Worm (Caenorhabditis elegans) whole organism, mixed stage, embryonic: Measurements from ENCODE around the gene sre-1.

ENCODE experiments used
- M03D4.4 ChIP-seq: sonication (generic microtip); optimal IDR thresholded peaks from 2 replicates; lab custom pipeline; 2017; ENCODE audit warnings: mild to moderate bottlenecking, missing genetic modification characterization, missing compliant biosample characterization
- bed-3 ChIP-seq: fragments of 200-800 bp; sonication (Bioruptor generic); optimal IDR thresholded peaks from 3 replicates; lab custom pipeline; 2018; ENCODE audit warnings: mild to moderate bottlenecking, missing genetic modification characterization, moderate library complexity, missing compliant biosample characterization
- blmp-1 ChIP-seq: fragments of 150-350 bp; optimal IDR thresholded peaks from 2 replicates; lab custom pipeline; 2014; ENCODE audit warnings: missing biosample characterization, missing genetic modification characterization
- ceh-83 ChIP-seq: fragments of 200-800 bp; sonication (Bioruptor generic); optimal IDR thresholded peaks from 2 replicates; lab custom pipeline; 2018; ENCODE audit warnings: mild to moderate bottlenecking, missing genetic modification characterization, missing compliant biosample characterization
- ces-1 ChIP-seq: fragments of 150-350 bp; optimal IDR thresholded peaks from 2 replicates; lab custom pipeline; 2014; ENCODE audit warnings: missing biosample characterization, missing genetic modification reagents, missing genetic modification characterization
- cnd-1 ChIP-seq: fragments of 200-800 bp; sonication (Bioruptor generic); optimal IDR thresholded peaks from 2 replicates; lab custom pipeline; 2018; ENCODE audit warnings: mild to moderate bottlenecking, missing genetic modification characterization, missing compliant biosample characterization
- drap-1 ChIP-seq: fragments of 200-800 bp; sonication (Bioruptor generic); optimal IDR thresholded peaks from 3 replicates; lab custom pipeline; 2018; ENCODE audit warnings: mild to moderate bottlenecking, missing genetic modification characterization, missing compliant biosample characterization
- elt-3 ChIP-seq: fragments of 150-350 bp; optimal IDR thresholded peaks from 2 replicates; lab custom pipeline; 2014; ENCODE audit warnings: missing biosample characterization, missing genetic modification characterization
- flh-1 ChIP-seq: fragments of 200-800 bp; sonication (Bioruptor generic); optimal IDR thresholded peaks from 2 replicates; lab custom pipeline; 2018; ENCODE audit warnings: mild to moderate bottlenecking, missing genetic modification characterization, moderate library complexity, missing compliant biosample characterization
- ham-2 ChIP-seq: fragments of 200-800 bp; sonication (Bioruptor generic); optimal IDR thresholded peaks from 2 replicates; lab custom pipeline; 2018; ENCODE audit warnings: mild to moderate bottlenecking, missing genetic modification characterization, missing compliant biosample characterization
- hlh-1 ChIP-seq: fragments of 150-350 bp; optimal IDR thresholded peaks from 2 replicates; lab custom pipeline; 2014; ENCODE audit warnings: missing biosample characterization, missing genetic modification reagents, missing genetic modification characterization
- lin-13 ChIP-seq: fragments of 150-350 bp; optimal IDR thresholded peaks from 2 replicates; lab custom pipeline; 2014; ENCODE audit warnings: missing biosample characterization, missing genetic modification characterization
- lin-32 ChIP-seq: fragments of 200-800 bp; sonication (Bioruptor generic); optimal IDR thresholded peaks from 2 replicates; lab custom pipeline; 2018; ENCODE audit warnings: mild to moderate bottlenecking, missing genetic modification characterization, missing compliant biosample characterization
- lsy-2 ChIP-seq: fragments of 150-350 bp; optimal IDR thresholded peaks from 2 replicates; lab custom pipeline; 2014; ENCODE audit warnings: missing biosample characterization, missing genetic modification characterization
- mep-1 ChIP-seq: fragments of 150-350 bp; optimal IDR thresholded peaks from 2 replicates; lab custom pipeline; 2017; ENCODE audit warnings: missing biosample characterization, missing genetic modification reagents, missing genetic modification characterization, inconsistent platforms
- mls-2 ChIP-seq: sonication (generic microtip); optimal IDR thresholded peaks from 2 replicates; lab custom pipeline; 2016; ENCODE audit warnings: mild to moderate bottlenecking, missing genetic modification characterization, moderate library complexity, missing compliant biosample characterization
- nhr-12 ChIP-seq: fragments of 150-350 bp; optimal IDR thresholded peaks from 2 replicates; lab custom pipeline; 2014; ENCODE audit warnings: missing biosample characterization, missing genetic modification characterization
- nhr-2 ChIP-seq: fragments of 150-350 bp; optimal IDR thresholded peaks from 2 replicates; lab custom pipeline; 2014; ENCODE audit warnings: missing biosample characterization, missing genetic modification characterization
- nhr-237 ChIP-seq: fragments of 150-350 bp; optimal IDR thresholded peaks from 2 replicates; lab custom pipeline; 2014; ENCODE audit warnings: missing biosample characterization, missing genetic modification characterization
- nhr-28 ChIP-seq: fragments of 150-350 bp; optimal IDR thresholded peaks from 2 replicates; lab custom pipeline; 2014; ENCODE audit warnings: missing biosample characterization, missing genetic modification characterization
- nhr-76 ChIP-seq: sonication (generic microtip); optimal IDR thresholded peaks from 2 replicates; lab custom pipeline; 2017; ENCODE audit warnings: missing biosample characterization, missing genetic modification characterization
- pha-4 ChIP-seq: fragments of 150-350 bp; optimal IDR thresholded peaks from 2 replicates; lab custom pipeline; 2018; ENCODE audit warnings: missing biosample characterization, missing genetic modification reagents, missing genetic modification characterization
- sem-2 ChIP-seq: fragments of 200-800 bp; sonication (Bioruptor generic); optimal IDR thresholded peaks from 2 replicates; lab custom pipeline; 2018; ENCODE audit warnings: mild to moderate bottlenecking, missing genetic modification characterization, missing compliant biosample characterization
- snpc-4 ChIP-seq: fragments of 150-350 bp; optimal IDR thresholded peaks from 2 replicates; lab custom pipeline; 2014; ENCODE audit warnings: missing biosample characterization, missing genetic modification characterization
- sptf-1 ChIP-seq: sonication (generic microtip); optimal IDR thresholded peaks from 2 replicates; lab custom pipeline; 2017; ENCODE audit warnings: mild to moderate bottlenecking, missing genetic modification characterization, moderate library complexity, missing compliant biosample characterization
- tbx-8 ChIP-seq: fragments of 200-800 bp; sonication (Bioruptor generic); optimal IDR thresholded peaks from 2 replicates; lab custom pipeline; 2018; ENCODE audit warnings: mild to moderate bottlenecking, missing genetic modification characterization, moderate library complexity, missing compliant biosample characterization
- unc-120 ChIP-seq: sonication (generic microtip); optimal IDR thresholded peaks from 2 replicates; lab custom pipeline; 2017; ENCODE audit warnings: missing genetic modification characterization, missing compliant biosample characterization; ENCODE audit not compliant: poor library complexity, severe bottlenecking
- unc-39 ChIP-seq: fragments of 150-350 bp; optimal IDR thresholded peaks from 2 replicates; lab custom pipeline; 2014; ENCODE audit warnings: missing biosample characterization, missing genetic modification characterization
- unc-62 ChIP-seq: fragments of 150-350 bp; optimal IDR thresholded peaks from 2 replicates; lab custom pipeline; 2014; ENCODE audit warnings: missing biosample characterization, missing genetic modification reagents, missing genetic modification characterization
- zip-8 ChIP-seq: fragments of 150-350 bp; optimal IDR thresholded peaks from 2 replicates; lab custom pipeline; 2014; ENCODE audit warnings: missing biosample characterization, missing genetic modification characterization
- ztf-11 ChIP-seq: fragments of 150-350 bp; optimal IDR thresholded peaks from 2 replicates; lab custom pipeline; 2014; ENCODE audit warnings: missing biosample characterization, missing genetic modification characterization

sre-1 gene

ce11 chrII:7693929-7694328 is 15.6 kb upstream of the sre-1 start, which contains the start of gene nhx-2:
Gene nhx-2, minus strand, starts transcription at chrII:7693957.
- no peak for TF ChIP-seq mep-1 (tag; lab: Kevin White, UChicago)
- TF ChIP-seq cnd-1 (tag; lab: Kevin White, UChicago) = no peak
- no peak for TF ChIP-seq pha-4 (tag; lab: Kevin White, UChicago)
- TF ChIP-seq nhr-76 = no peak
- no peak for TF ChIP-seq elt-3 (tag; lab: Kevin White, UChicago)
- TF ChIP-seq lsy-2 (tag; lab: Kevin White, UChicago) = no peak
- TF ChIP-seq blmp-1 = no peak
- no peak for TF ChIP-seq snpc-4 (tag; lab: Kevin White, UChicago)
- TF ChIP-seq nhr-12 (tag; lab: Kevin White, UChicago) = no peak
- no peak for TF ChIP-seq ham-2 (GFP tag; lab: Kevin White, UChicago)
- TF ChIP-seq lin-32 (GFP tag; lab: Kevin White, UChicago) = no peak
- TF ChIP-seq hlh-1 = no peak
- no peak for TF ChIP-seq unc-120 (tag; lab: Kevin White, UChicago)
- no peak for TF ChIP-seq unc-62 (GFP tag; lab: Kevin White, UChicago)
- no peak for TF ChIP-seq ceh-83 (GFP tag; lab: Kevin White, UChicago)
- TF ChIP-seq flh-1 (GFP tag; lab: Kevin White, UChicago) = no peak
- TF ChIP-seq M03D4.4 (tag; lab: Kevin White, UChicago) = no peak
- no peak for TF ChIP-seq mls-2 (tag; lab: Kevin White, UChicago)
- TF ChIP-seq nhr-2 (tag; lab: Kevin White, UChicago) = no peak
- no peak for TF ChIP-seq unc-39 (tag; lab: Kevin White, UChicago)

- TF ChIP-seq sptf-1 (tag; lab: Kevin White, UChicago) (no peak), nhr-237 (no peak), ceh-83 (GFP tag; lab: Kevin White, UChicago) (no peak)
Measured at ce11 chrII:7694745-7695144, 14.8 kb upstream of the sre-1 start.

ce11 chrII:7695636-7696035 is 13.9 kb upstream of the sre-1 start:
- no peak for TF ChIP-seq lsy-2 (tag; lab: Kevin White, UChicago)
- TF ChIP-seq bed-3 (GFP tag; lab: Kevin White, UChicago) = no peak
- TF ChIP-seq nhr-2 (tag; lab: Kevin White, UChicago) = no peak
- no peak for TF ChIP-seq unc-120 (tag; lab: Kevin White, UChicago)
- TF ChIP-seq lin-13 (tag; lab: Kevin White, UChicago) = no peak
- TF ChIP-seq nhr-28 (tag; lab: Kevin White, UChicago) = no peak
- TF ChIP-seq tbx-8 = no peak
- TF ChIP-seq snpc-4 (tag; lab: Kevin White, UChicago) = no peak
- no peak for TF ChIP-seq sptf-1 (tag; lab: Kevin White, UChicago)
- no peak for TF ChIP-seq ham-2 (GFP tag; lab: Kevin White, UChicago)
- no peak for TF ChIP-seq ces-1
- TF ChIP-seq mep-1 (tag; lab: Kevin White, UChicago) = no peak
- TF ChIP-seq nhr-12 (tag; lab: Kevin White, UChicago) = no peak
- no peak for TF ChIP-seq nhr-237
- no peak for TF ChIP-seq sem-2 (GFP tag; lab: Kevin White, UChicago)
- TF ChIP-seq blmp-1 = no peak
- no peak for TF ChIP-seq ztf-11 (tag; lab: Kevin White, UChicago)
- no peak for TF ChIP-seq elt-3 (tag; lab: Kevin White, UChicago)

ce11 chrII:7697156-7697555 is 12.3 kb upstream of the sre-1 start:
- no peak for TF ChIP-seq tbx-8
- no peak for TF ChIP-seq nhr-76
- TF ChIP-seq nhr-28 (tag; lab: Kevin White, UChicago) = no peak
- no peak for TF ChIP-seq ceh-83 (GFP tag; lab: Kevin White, UChicago)
- TF ChIP-seq mls-2 (tag; lab: Kevin White, UChicago) = no peak
- no peak for TF ChIP-seq M03D4.4 (tag; lab: Kevin White, UChicago)
- no peak for TF ChIP-seq sptf-1 (tag; lab: Kevin White, UChicago)
- no peak for TF ChIP-seq zip-8 (tag; lab: Kevin White, UChicago)
- no peak for TF ChIP-seq nhr-237
- no peak for TF ChIP-seq hlh-1
- TF ChIP-seq ces-1 = no peak
- TF ChIP-seq nhr-2 (tag; lab: Kevin White, UChicago) = no peak
- no peak for TF ChIP-seq lin-32 (GFP tag; lab: Kevin White, UChicago)
- no peak for TF ChIP-seq elt-3 (tag; lab: Kevin White, UChicago)
- no peak for TF ChIP-seq mep-1 (tag; lab: Kevin White, UChicago)
- TF ChIP-seq flh-1 (GFP tag; lab: Kevin White, UChicago) = no peak
- TF ChIP-seq drap-1 (GFP tag; lab: Kevin White, UChicago) = no peak
